Worm (Caenorhabditis elegans) whole organism, mixed stage, embryonic: ENCODE measurements around the gene C04H5.7.

ENCODE experiments used
- M03D4.4 ChIP-seq: sonication (generic microtip); optimal IDR thresholded peaks from 2 replicates; lab custom pipeline; 2017; ENCODE audit warnings: mild to moderate bottlenecking, missing genetic modification characterization, missing compliant biosample characterization
- bed-3 ChIP-seq: fragments of 200-800 bp; sonication (Bioruptor generic); optimal IDR thresholded peaks from 3 replicates; lab custom pipeline; 2018; ENCODE audit warnings: mild to moderate bottlenecking, missing genetic modification characterization, moderate library complexity, missing compliant biosample characterization
- blmp-1 ChIP-seq: fragments of 150-350 bp; optimal IDR thresholded peaks from 2 replicates; lab custom pipeline; 2014; ENCODE audit warnings: missing biosample characterization, missing genetic modification characterization
- ceh-39 ChIP-seq: fragments of 150-350 bp; optimal IDR thresholded peaks from 2 replicates; lab custom pipeline; 2014; ENCODE audit warnings: missing biosample characterization, missing genetic modification characterization
- ceh-43 ChIP-seq: fragments of 200-800 bp; sonication (Bioruptor generic); optimal IDR thresholded peaks from 2 replicates; lab custom pipeline; 2018; ENCODE audit warnings: mild to moderate bottlenecking, missing genetic modification characterization, moderate library complexity, missing compliant biosample characterization
- ceh-83 ChIP-seq: fragments of 200-800 bp; sonication (Bioruptor generic); optimal IDR thresholded peaks from 2 replicates; lab custom pipeline; 2018; ENCODE audit warnings: mild to moderate bottlenecking, missing genetic modification characterization, missing compliant biosample characterization
- ces-1 ChIP-seq: fragments of 150-350 bp; optimal IDR thresholded peaks from 2 replicates; lab custom pipeline; 2014; ENCODE audit warnings: missing biosample characterization, missing genetic modification reagents, missing genetic modification characterization
- cnd-1 ChIP-seq: fragments of 200-800 bp; sonication (Bioruptor generic); optimal IDR thresholded peaks from 2 replicates; lab custom pipeline; 2018; ENCODE audit warnings: mild to moderate bottlenecking, missing genetic modification characterization, missing compliant biosample characterization
- drap-1 ChIP-seq: fragments of 200-800 bp; sonication (Bioruptor generic); optimal IDR thresholded peaks from 3 replicates; lab custom pipeline; 2018; ENCODE audit warnings: mild to moderate bottlenecking, missing genetic modification characterization, missing compliant biosample characterization
- elt-1 ChIP-seq: sonication (generic microtip); optimal IDR thresholded peaks from 2 replicates; lab custom pipeline; 2017; ENCODE audit warnings: missing genetic modification characterization, mild to moderate bottlenecking, missing compliant biosample characterization, antibody characterized with exemption, moderate library complexity, borderline replicate concordance; ENCODE audit not compliant: insufficient read depth
- elt-3 ChIP-seq: fragments of 150-350 bp; optimal IDR thresholded peaks from 2 replicates; lab custom pipeline; 2014; ENCODE audit warnings: missing biosample characterization, missing genetic modification characterization
- ham-2 ChIP-seq: fragments of 200-800 bp; sonication (Bioruptor generic); optimal IDR thresholded peaks from 2 replicates; lab custom pipeline; 2018; ENCODE audit warnings: mild to moderate bottlenecking, missing genetic modification characterization, missing compliant biosample characterization
- lin-13 ChIP-seq: fragments of 150-350 bp; optimal IDR thresholded peaks from 2 replicates; lab custom pipeline; 2014; ENCODE audit warnings: missing biosample characterization, missing genetic modification characterization
- lin-32 ChIP-seq: fragments of 200-800 bp; sonication (Bioruptor generic); optimal IDR thresholded peaks from 2 replicates; lab custom pipeline; 2018; ENCODE audit warnings: mild to moderate bottlenecking, missing genetic modification characterization, missing compliant biosample characterization
- lsy-2 ChIP-seq: fragments of 150-350 bp; optimal IDR thresholded peaks from 2 replicates; lab custom pipeline; 2014; ENCODE audit warnings: missing biosample characterization, missing genetic modification characterization
- mab-5 ChIP-seq: fragments of 150-350 bp; optimal IDR thresholded peaks from 2 replicates; lab custom pipeline; 2014; ENCODE audit warnings: missing biosample characterization, missing genetic modification characterization
- mep-1 ChIP-seq: fragments of 150-350 bp; optimal IDR thresholded peaks from 2 replicates; lab custom pipeline; 2017; ENCODE audit warnings: missing biosample characterization, missing genetic modification reagents, missing genetic modification characterization, inconsistent platforms
- mls-2 ChIP-seq: sonication (generic microtip); optimal IDR thresholded peaks from 2 replicates; lab custom pipeline; 2016; ENCODE audit warnings: mild to moderate bottlenecking, missing genetic modification characterization, moderate library complexity, missing compliant biosample characterization
- nhr-12 ChIP-seq: fragments of 150-350 bp; optimal IDR thresholded peaks from 2 replicates; lab custom pipeline; 2014; ENCODE audit warnings: missing biosample characterization, missing genetic modification characterization
- nhr-2 ChIP-seq: fragments of 150-350 bp; optimal IDR thresholded peaks from 2 replicates; lab custom pipeline; 2014; ENCODE audit warnings: missing biosample characterization, missing genetic modification characterization
- nhr-237 ChIP-seq: fragments of 150-350 bp; optimal IDR thresholded peaks from 2 replicates; lab custom pipeline; 2014; ENCODE audit warnings: missing biosample characterization, missing genetic modification characterization
- nhr-28 ChIP-seq: fragments of 150-350 bp; optimal IDR thresholded peaks from 2 replicates; lab custom pipeline; 2014; ENCODE audit warnings: missing biosample characterization, missing genetic modification characterization
- nhr-76 ChIP-seq: sonication (generic microtip); optimal IDR thresholded peaks from 2 replicates; lab custom pipeline; 2017; ENCODE audit warnings: missing biosample characterization, missing genetic modification characterization
- pha-4 ChIP-seq: fragments of 150-350 bp; optimal IDR thresholded peaks from 2 replicates; lab custom pipeline; 2018; ENCODE audit warnings: missing biosample characterization, missing genetic modification reagents, missing genetic modification characterization
- sem-2 ChIP-seq: fragments of 200-800 bp; sonication (Bioruptor generic); optimal IDR thresholded peaks from 2 replicates; lab custom pipeline; 2018; ENCODE audit warnings: mild to moderate bottlenecking, missing genetic modification characterization, missing compliant biosample characterization
- snpc-4 ChIP-seq: fragments of 150-350 bp; optimal IDR thresholded peaks from 2 replicates; lab custom pipeline; 2014; ENCODE audit warnings: missing biosample characterization, missing genetic modification characterization
- sptf-1 ChIP-seq: sonication (generic microtip); optimal IDR thresholded peaks from 2 replicates; lab custom pipeline; 2017; ENCODE audit warnings: mild to moderate bottlenecking, missing genetic modification characterization, moderate library complexity, missing compliant biosample characterization
- tbx-8 ChIP-seq: fragments of 200-800 bp; sonication (Bioruptor generic); optimal IDR thresholded peaks from 2 replicates; lab custom pipeline; 2018; ENCODE audit warnings: mild to moderate bottlenecking, missing genetic modification characterization, moderate library complexity, missing compliant biosample characterization
- unc-120 ChIP-seq: sonication (generic microtip); optimal IDR thresholded peaks from 2 replicates; lab custom pipeline; 2017; ENCODE audit warnings: missing genetic modification characterization, missing compliant biosample characterization; ENCODE audit not compliant: poor library complexity, severe bottlenecking
- unc-62 ChIP-seq: fragments of 150-350 bp; optimal IDR thresholded peaks from 2 replicates; lab custom pipeline; 2014; ENCODE audit warnings: missing biosample characterization, missing genetic modification reagents, missing genetic modification characterization
- zip-8 ChIP-seq: fragments of 150-350 bp; optimal IDR thresholded peaks from 2 replicates; lab custom pipeline; 2014; ENCODE audit warnings: missing biosample characterization, missing genetic modification characterization
- ztf-11 ChIP-seq: fragments of 150-350 bp; optimal IDR thresholded peaks from 2 replicates; lab custom pipeline; 2014; ENCODE audit warnings: missing biosample characterization, missing genetic modification characterization

C04H5.7 gene

ce11 chrII:14527104-14527503 lies 10.6 kb upstream of the C04H5.7 start:
- TF ChIP-seq zip-8 (tag; lab: Kevin White, UChicago), result no peak
- no peak for TF ChIP-seq blmp-1 (tag; lab: Kevin White, UChicago)
- TF ChIP-seq elt-3 (tag; lab: Kevin White, UChicago), result no peak
- no peak for TF ChIP-seq pha-4 (tag; lab: Kevin White, UChicago)
- TF ChIP-seq sem-2 (GFP tag; lab: Kevin White, UChicago), result no peak
- no peak for TF ChIP-seq mep-1 (tag; lab: Kevin White, UChicago)
- no peak for TF ChIP-seq ham-2 (GFP tag; lab: Kevin White, UChicago)
- TF ChIP-seq nhr-12 (tag; lab: Kevin White, UChicago), result no peak
- no peak for TF ChIP-seq tbx-8 (GFP tag; lab: Kevin White, UChicago)
- no peak for TF ChIP-seq bed-3
- TF ChIP-seq nhr-2, result no peak
- TF ChIP-seq nhr-237 (tag; lab: Kevin White, UChicago), result no peak
- TF ChIP-seq elt-1 (tag; lab: Kevin White, UChicago), result no peak
- no peak for TF ChIP-seq nhr-76 (tag; lab: Kevin White, UChicago)
- TF ChIP-seq ceh-43, result no peak
- no peak for TF ChIP-seq lin-32 (GFP tag; lab: Kevin White, UChicago)
- TF ChIP-seq snpc-4 (tag; lab: Kevin White, UChicago), result no peak

DNA sequence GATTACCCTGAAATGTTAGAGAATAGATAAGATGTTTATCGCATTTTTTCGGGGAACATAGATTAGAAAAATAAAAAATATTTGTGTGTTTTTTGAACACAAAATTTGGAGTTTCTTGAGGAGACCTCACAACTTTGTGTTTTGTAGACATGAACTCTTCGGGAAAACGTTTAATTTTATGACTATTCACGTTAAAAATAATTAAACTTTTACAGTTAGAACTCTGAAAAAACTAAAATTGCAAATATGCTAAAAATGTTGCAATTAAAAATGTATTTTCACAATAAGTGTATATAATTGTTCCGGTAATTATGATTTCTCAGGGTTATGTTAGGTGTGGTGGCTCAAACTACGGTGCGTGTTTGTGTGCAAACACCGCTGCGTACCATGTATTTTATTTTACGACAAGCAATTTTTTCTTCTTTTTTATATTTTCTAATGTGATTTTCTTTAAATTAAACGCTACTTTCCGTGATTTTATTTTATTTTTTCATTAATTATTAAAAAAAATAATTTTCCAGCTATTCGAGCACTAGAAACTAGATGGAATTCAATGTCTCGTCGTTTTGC lies 9.4 kb upstream of the C04H5.7 start, which contains the start of the genes F57C2.5 and spat-1:
Gene F57C2.5 (minus strand): TSS at position 7 of the 570 bp plus-strand sequence.
Gene spat-1 (plus strand): TSS at position 520 of the 570 bp plus-strand sequence.
- TF ChIP-seq M03D4.4 (tag; lab: Kevin White, UChicago), result peak; percentile 40
- no peak for TF ChIP-seq zip-8 (tag; lab: Kevin White, UChicago)
- peak; percentile 61 for TF ChIP-seq nhr-237 (tag; lab: Kevin White, UChicago)
- peak; percentile 85 for TF ChIP-seq ceh-43
- peak; percentile 32 for TF ChIP-seq mls-2 (tag; lab: Kevin White, UChicago)
- TF ChIP-seq ceh-39 (tag; lab: Kevin White, UChicago), result no peak
- no peak for TF ChIP-seq pha-4 (tag; lab: Kevin White, UChicago)
- peak; percentile 87 for TF ChIP-seq ces-1
- peak; percentile 95 for TF ChIP-seq lsy-2
- no peak for TF ChIP-seq mab-5
- no peak for TF ChIP-seq cnd-1 (tag; lab: Kevin White, UChicago)
- TF ChIP-seq bed-3, result peak; percentile 31
- TF ChIP-seq drap-1, result peak; percentile 51
- TF ChIP-seq lin-13, result peak; percentile 54
- peak; percentile 20 for TF ChIP-seq mep-1 (tag; lab: Kevin White, UChicago)
- TF ChIP-seq unc-62 (GFP tag; lab: Kevin White, UChicago), result no peak
- peak; percentile 49 for TF ChIP-seq lin-32 (GFP tag; lab: Kevin White, UChicago)
- peak; percentile 83 for TF ChIP-seq sptf-1
- TF ChIP-seq tbx-8 (GFP tag; lab: Kevin White, UChicago), result no peak
- TF ChIP-seq unc-120, result peak; percentile 31

- TF ChIP-seq nhr-76 (tag; lab: Kevin White, UChicago) (no peak), nhr-237 (tag; lab: Kevin White, UChicago) (no peak), ceh-83 (GFP tag; lab: Kevin White, UChicago) (no peak)
Measured at ce11 chrII:14534000-14534399, 3.7 kb upstream of the C04H5.7 start, which contains the start of gene C04H5.1. Gene C04H5.1, plus strand, starts transcription at chrII:14534300.

ce11 chrII:14540551-14540950 lies 2.8 kb downstream of the C04H5.7 start:
- no peak for TF ChIP-seq nhr-28 (tag; lab: Kevin White, UChicago)
- no peak for TF ChIP-seq bed-3
- no peak for TF ChIP-seq ceh-39 (tag; lab: Kevin White, UChicago)
- TF ChIP-seq mep-1 (tag; lab: Kevin White, UChicago), result no peak

DNA sequence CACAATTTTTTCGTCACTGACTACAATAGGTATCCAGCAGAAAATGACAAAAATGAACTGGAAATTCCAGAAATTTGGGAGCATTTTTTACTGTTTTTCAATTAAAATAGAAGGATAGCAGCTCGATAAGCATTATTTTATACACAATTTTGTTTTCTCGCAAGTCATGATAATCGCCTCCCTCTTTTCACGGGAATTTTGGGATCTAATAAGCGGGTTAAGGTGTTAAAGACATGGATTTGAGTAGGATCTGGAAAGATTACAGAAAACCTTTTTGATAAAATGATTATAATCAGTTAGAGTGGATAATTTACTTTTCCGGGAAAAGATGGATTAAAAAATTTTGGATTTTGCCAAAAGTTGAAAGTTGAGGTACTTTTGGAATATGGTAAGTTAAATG lies 10.9 kb downstream of the C04H5.7 start, which contains the start of gene gcy-29:
Gene gcy-29 (minus strand): TSS at position 101 of the 400 bp plus-strand sequence.
- TF ChIP-seq elt-1 (tag; lab: Kevin White, UChicago) (no peak), mab-5 (no peak), lin-32 (GFP tag; lab: Kevin White, UChicago) (no peak), lsy-2 (no peak), sem-2 (GFP tag; lab: Kevin White, UChicago) (no peak), ztf-11 (no peak), snpc-4 (tag; lab: Kevin White, UChicago) (no peak), unc-120 (no peak), ceh-83 (GFP tag; lab: Kevin White, UChicago) (no peak), mls-2 (tag; lab: Kevin White, UChicago) (no peak), ceh-43 (no peak), bed-3 (no peak)
- TF ChIP-seq, all 35 proteins: peak for 0
